Worm (Caenorhabditis elegans): ENCODE data around the gene tbcc-1.

DNA sequence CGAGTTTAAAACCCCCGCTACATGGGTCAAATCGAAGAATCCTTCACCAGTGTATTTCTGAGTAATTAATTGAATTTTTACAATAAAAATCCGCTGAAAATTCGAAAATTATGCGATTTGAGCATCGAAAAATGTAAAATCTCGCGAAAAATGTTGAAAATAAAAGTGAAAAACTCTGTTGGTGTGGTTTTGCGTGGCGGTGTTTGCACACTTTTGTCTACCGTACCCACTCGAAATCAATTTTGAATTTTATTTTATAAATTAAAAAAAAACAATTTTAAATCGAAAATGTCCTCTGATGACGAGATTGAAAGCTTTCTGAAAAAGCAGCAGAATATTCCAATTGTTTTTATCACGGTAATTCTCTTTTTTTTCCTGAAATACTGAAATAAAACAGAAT, 7.4 kb upstream of the tbcc-1 start, which contains the start of gene Y71H2AM.6:
- TF ChIP-seq skn-1 (tag; optimal IDR thresholded peaks at IDR 0.05) (no peak), aly-2 (tag; optimal IDR thresholded peaks at IDR 0.05) (no peak)

All from whole organism, L2 larva.